Fruit fly (Drosophila melanogaster): ENCODE data around the gene ntc.

ntc gene

DNA sequence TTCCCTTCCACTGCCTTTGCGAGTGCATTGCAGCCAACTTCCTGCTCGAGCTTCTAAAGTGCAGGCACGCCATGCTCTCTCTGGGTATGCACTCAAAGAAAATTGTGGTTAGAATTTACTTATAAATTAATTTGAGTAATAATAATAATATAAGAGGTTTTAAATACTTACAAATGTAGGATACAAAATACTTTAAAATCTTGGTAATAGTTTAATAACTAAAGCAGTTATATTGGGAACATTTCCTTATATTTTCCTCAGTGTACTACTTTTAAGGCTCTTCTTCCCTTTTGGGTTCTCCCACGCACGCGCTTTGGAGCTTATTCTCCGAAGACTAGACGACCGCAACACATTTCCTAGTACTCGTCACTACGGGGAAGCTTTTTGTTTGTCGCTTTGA, 20.3 kb upstream of the ntc start (continued):
- TF ChIP-seq CG4360 (GFP tag; IDR thresholded peaks at IDR 0.05) = no peak
- TF ChIP-seq oc (tag; optimal IDR thresholded peaks at IDR 0.05) = no peak
- TF ChIP-seq pnt (GFP tag; optimal IDR thresholded peaks at IDR 0.05) = no peak
- TF ChIP-seq Atf-2 (GFP tag; optimal IDR thresholded peaks at IDR 0.05) = no peak
- TF ChIP-seq CG14050 (GFP tag; IDR thresholded peaks at IDR 0.05) = peak; percentile 72
- TF ChIP-seq CG17612 (GFP tag; IDR thresholded peaks at IDR 0.05) = peak; percentile 50
- TF ChIP-seq wdn (GFP tag; IDR thresholded peaks at IDR 0.05) = peak; percentile 72
- TF ChIP-seq az2 (GFP tag; optimal IDR thresholded peaks at IDR 0.05) = peak; percentile 71
- TF ChIP-seq Ravus (GFP tag; IDR thresholded peaks at IDR 0.05) = peak; percentile 59
- TF ChIP-seq Atf6 (GFP tag; IDR thresholded peaks at IDR 0.05) = peak; percentile 91
- TF ChIP-seq CG8359 (GFP tag; optimal IDR thresholded peaks at IDR 0.05; ENCODE audit: borderline replicate concordance) = peak; percentile 45
- TF ChIP-seq chn (GFP tag; optimal IDR thresholded peaks at IDR 0.05) = peak; percentile 27
- peak; percentile 91 for TF ChIP-seq row (GFP tag; IDR thresholded peaks at IDR 0.05)
- peak; percentile 11; the same call in 1 of the 4 replicates for TF ChIP-seq Gug (GFP tag; IDR thresholded peaks at IDR 0.05)
- no peak for TF ChIP-seq CG11723 (GFP tag; optimal IDR thresholded peaks at IDR 0.05)
- peak; percentile 68 for TF ChIP-seq sisA (GFP tag; IDR thresholded peaks at IDR 0.05)
- TF ChIP-seq CG17385 (GFP tag; optimal IDR thresholded peaks at IDR 0.05) = peak; percentile 82
- peak; percentile 59; the same call in 1 of the 2 replicates for TF ChIP-seq danr (GFP tag; IDR thresholded peaks at IDR 0.05)
- peak; percentile 29; the same call in 1 of the 2 replicates for TF ChIP-seq GATAe (GFP tag; conservative IDR thresholded peaks at IDR 0.05)
- TF ChIP-seq Blimp-1 (GFP tag; optimal IDR thresholded peaks at IDR 0.05) = no peak
- TF ChIP-seq Scr (GFP tag; IDR thresholded peaks at IDR 0.05; ENCODE audit: partially characterized antibody) = no peak
- no peak for TF ChIP-seq dan (GFP tag; IDR thresholded peaks at IDR 0.05)
- TF ChIP-seq hkb (optimal IDR thresholded peaks at IDR 0.05) = no peak
- peak; percentile 89 for TF ChIP-seq hkb (GFP tag; IDR thresholded peaks at IDR 0.05)
- TF ChIP-seq sc (optimal IDR thresholded peaks at IDR 0.05) = no peak
- TF ChIP-seq sc (GFP tag; optimal IDR thresholded peaks at IDR 0.05) = peak; percentile 58
- TF ChIP-seq shn (GFP tag; optimal IDR thresholded peaks at IDR 0.05) = no peak
- no peak for TF ChIP-seq ERR (GFP tag; optimal IDR thresholded peaks at IDR 0.05)
- no peak for TF ChIP-seq sens-2 (GFP tag; IDR thresholded peaks at IDR 0.05)
- peak; percentile 41 for TF ChIP-seq CG10274 (GFP tag; optimal IDR thresholded peaks at IDR 0.05)
- TF ChIP-seq Bgb (GFP tag; IDR thresholded peaks at IDR 0.05; ENCODE audit: partially characterized antibody) = no peak
- TF ChIP-seq wek (GFP tag; optimal IDR thresholded peaks at IDR 0.05) = no peak
- TF ChIP-seq B-H2 (GFP tag; optimal IDR thresholded peaks at IDR 0.05) = peak; percentile 76
- peak; percentile 90 for TF ChIP-seq sens (GFP tag)
- TF ChIP-seq z (GFP tag; IDR thresholded peaks at IDR 0.05) = no peak
- TF ChIP-seq gfzf (GFP tag; optimal IDR thresholded peaks at IDR 0.05) = no peak
- no peak for TF ChIP-seq hbn (GFP tag; IDR thresholded peaks at IDR 0.05; ENCODE audit: partially characterized antibody)
- peak; percentile 6 for TF ChIP-seq MESR4 (GFP tag; optimal IDR thresholded peaks at IDR 0.05)
- TF ChIP-seq CG17802 (tag; optimal IDR thresholded peaks at IDR 0.05) = peak; percentile 23
- TF ChIP-seq zf30C (GFP tag; optimal IDR thresholded peaks at IDR 0.05) = peak; percentile 74
- peak; percentile 56 for TF ChIP-seq CG4707 (GFP tag; optimal IDR thresholded peaks at IDR 0.05)
- TF ChIP-seq CG10959 (GFP tag; IDR thresholded peaks at IDR 0.05) = no peak
- peak; percentile 85 for TF ChIP-seq CG13296 (GFP tag; optimal IDR thresholded peaks at IDR 0.05)
- no peak for TF ChIP-seq br (optimal IDR thresholded peaks at IDR 0.05)
- peak; percentile 43 for TF ChIP-seq Jarid2 (GFP tag; optimal IDR thresholded peaks at IDR 0.05)
- TF ChIP-seq CG5245 (GFP tag; optimal IDR thresholded peaks at IDR 0.05) = peak; percentile 36
- TF ChIP-seq CG8089 (GFP tag; optimal IDR thresholded peaks at IDR 0.05) = no peak
- TF ChIP-seq CG12391 (tag; optimal IDR thresholded peaks at IDR 0.05) = peak; percentile 89
- peak; percentile 92 for TF ChIP-seq Hmr (GFP tag; optimal IDR thresholded peaks at IDR 0.05)
- peak; percentile 93 for TF ChIP-seq Hand (GFP tag; optimal IDR thresholded peaks at IDR 0.05)
- TF ChIP-seq croc (GFP tag; conservative IDR thresholded peaks at IDR 0.05) = peak; percentile 24; the same call in 2 of the 3 replicates
- TF ChIP-seq CG42726 (GFP tag; IDR thresholded peaks at IDR 0.05; ENCODE audit: partially characterized antibody) = no peak
